Fruit fly (Drosophila melanogaster) whole organism, pupa: ENCODE results near the gene CG14232.

Experiments
- CG10348 ChIP-seq: fragments of 200-800 bp; sonication (Bioruptor generic); IDR thresholded peaks from 2 replicates; pipeline ENCODE4 v1.3.6; 2022; ENCODE audit warnings: missing biosample characterization, missing genetic modification characterization
- CG12605 ChIP-seq: fragments of 200-800 bp; sonication (Bioruptor generic); IDR thresholded peaks from 2 replicates; pipeline ENCODE4 v1.3.6; 2022; ENCODE audit warnings: missing biosample characterization, missing genetic modification characterization
- CG17806 ChIP-seq: fragments of 200-800 bp; sonication (Bioruptor generic); optimal IDR thresholded peaks from 2 replicates; lab custom pipeline; 2018; ENCODE audit warnings: missing biosample characterization, mild to moderate bottlenecking, missing genetic modification characterization, moderate library complexity
- CG32121 ChIP-seq: fragments of 200-800 bp; sonication (Bioruptor generic); IDR thresholded peaks from 2 replicates; pipeline ENCODE4 v1.3.6; 2022; ENCODE audit warnings: missing biosample characterization, missing genetic modification characterization
- CG4496 ChIP-seq: fragments of 200-800 bp; sonication (Bioruptor generic); IDR thresholded peaks from 3 replicates; pipeline ENCODE4 v1.3.6; 2022; ENCODE audit warnings: missing biosample characterization, missing genetic modification characterization
- CG9948 ChIP-seq: fragments of 200-800 bp; sonication (Bioruptor generic); optimal IDR thresholded peaks from 2 replicates; lab custom pipeline; 2018; ENCODE audit warnings: missing biosample characterization, mild to moderate bottlenecking, missing genetic modification characterization, moderate library complexity
- EcR ChIP-seq: fragments of 200-800 bp; sonication (Bioruptor generic); optimal IDR thresholded peaks from 3 replicates; lab custom pipeline; 2019; ENCODE audit warnings: missing biosample characterization, missing genetic modification characterization, mild to moderate bottlenecking, moderate library complexity, missing genetic modification reagents
- fd96Ca ChIP-seq: fragments of 200-800 bp; sonication (Bioruptor generic); IDR thresholded peaks from 3 replicates; pipeline ENCODE4 v1.3.6; 2022; ENCODE audit warnings: missing biosample characterization, missing genetic modification characterization

- TF ChIP-seq CG12605 (GFP tag; lab: Robert Waterston, UW): no peak
- no peak for TF ChIP-seq CG17806
- TF ChIP-seq fd96Ca (GFP tag; lab: Robert Waterston, UW): no peak
- TF ChIP-seq CG9948: no peak
- TF ChIP-seq EcR (GFP tag; lab: Kevin White, UChicago): no peak
- TF ChIP-seq CG10348: no peak
- TF ChIP-seq CG4496: no peak
- TF ChIP-seq CG32121 (GFP tag; lab: Robert Waterston, UW): no peak
Observed at dm6 chrX:19717041-19717440, 13.0 kb upstream of the CG14232 start.
